Worm (Caenorhabditis elegans) whole organism, mixed stage, embryonic: ENCODE results near the gene srh-239.

Experiments used
- blmp-1 ChIP-seq: fragments of 150-350 bp; optimal IDR thresholded peaks from 2 replicates; lab custom pipeline; 2014; ENCODE audit warnings: missing biosample characterization, missing genetic modification characterization
- ceh-83 ChIP-seq: fragments of 200-800 bp; sonication (Bioruptor generic); optimal IDR thresholded peaks from 2 replicates; lab custom pipeline; 2018; ENCODE audit warnings: mild to moderate bottlenecking, missing genetic modification characterization, missing compliant biosample characterization
- nhr-28 ChIP-seq: fragments of 150-350 bp; optimal IDR thresholded peaks from 2 replicates; lab custom pipeline; 2014; ENCODE audit warnings: missing biosample characterization, missing genetic modification characterization
- nhr-76 ChIP-seq: sonication (generic microtip); optimal IDR thresholded peaks from 2 replicates; lab custom pipeline; 2017; ENCODE audit warnings: missing biosample characterization, missing genetic modification characterization

ce11 chrV:15426944-15427343, 18.6 kb upstream of the srh-239 start, which contains the start of gene fbxa-209:
- TF ChIP-seq nhr-76 (tag; lab: Kevin White, UChicago) (no peak), blmp-1 (tag; lab: Kevin White, UChicago) (no peak), ceh-83 (GFP tag; lab: Kevin White, UChicago) (no peak), nhr-28 (tag; lab: Kevin White, UChicago) (no peak)
